Worm (Caenorhabditis elegans) whole organism, L4/young adult: ENCODE measurements around the gene daz-1.

Experiments used
- W03F9.2 ChIP-seq: fragments of 150-350 bp; optimal IDR thresholded peaks from 2 replicates; lab custom pipeline; 2014; ENCODE audit warnings: missing biosample characterization, missing genetic modification characterization
- dao-5 ChIP-seq: sonication (generic microtip); optimal IDR thresholded peaks from 2 replicates; lab custom pipeline; 2016; ENCODE audit warnings: missing genotype, missing genetic modification characterization, moderate library complexity, missing compliant biosample characterization
- him-1 ChIP-seq: sonication (generic microtip); optimal IDR thresholded peaks from 2 replicates; lab custom pipeline; 2016; ENCODE audit warnings: missing genotype, missing genetic modification reagents, missing genetic modification characterization, missing compliant biosample characterization

Gene daz-1

DNA sequence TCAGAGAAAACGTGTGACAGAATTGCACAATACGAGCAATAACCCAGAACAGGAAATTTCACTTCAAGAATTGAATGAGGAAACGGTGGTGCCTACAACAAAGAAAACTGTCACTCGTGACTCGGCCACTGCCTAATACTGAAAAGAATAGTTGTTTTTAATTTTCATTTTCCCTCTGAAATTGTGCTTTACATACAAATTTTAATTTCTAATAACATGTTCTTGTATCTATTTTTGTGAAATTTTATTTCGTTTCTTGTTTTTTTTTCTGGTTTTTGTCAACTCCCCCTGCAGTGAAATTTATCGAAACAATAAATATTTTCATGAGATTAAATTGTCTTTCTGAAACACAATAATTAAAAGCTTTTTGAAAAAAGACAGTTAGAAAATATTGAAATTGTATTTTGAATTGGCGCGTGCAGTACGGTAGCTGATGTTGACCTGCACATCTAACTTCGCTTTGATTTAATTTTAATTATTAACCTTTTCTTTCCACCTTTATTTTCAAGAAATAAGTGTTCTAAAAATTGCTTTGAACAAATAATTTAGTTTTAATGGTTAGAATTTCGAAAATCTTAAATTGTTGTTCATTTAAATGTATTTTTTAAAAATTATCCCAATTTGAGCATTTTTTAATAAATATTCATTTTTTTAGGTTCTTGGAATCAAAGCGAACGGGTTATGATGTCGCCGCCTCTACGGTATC, at the start of gene daz-1:
TSS of gene daz-1 (plus strand) at position 656 of the 706 bp plus-strand sequence.
- TF ChIP-seq him-1, result no peak
- no peak for TF ChIP-seq dao-5 (tag; lab: Kevin White, UChicago)
- TF ChIP-seq W03F9.2, result no peak

DNA sequence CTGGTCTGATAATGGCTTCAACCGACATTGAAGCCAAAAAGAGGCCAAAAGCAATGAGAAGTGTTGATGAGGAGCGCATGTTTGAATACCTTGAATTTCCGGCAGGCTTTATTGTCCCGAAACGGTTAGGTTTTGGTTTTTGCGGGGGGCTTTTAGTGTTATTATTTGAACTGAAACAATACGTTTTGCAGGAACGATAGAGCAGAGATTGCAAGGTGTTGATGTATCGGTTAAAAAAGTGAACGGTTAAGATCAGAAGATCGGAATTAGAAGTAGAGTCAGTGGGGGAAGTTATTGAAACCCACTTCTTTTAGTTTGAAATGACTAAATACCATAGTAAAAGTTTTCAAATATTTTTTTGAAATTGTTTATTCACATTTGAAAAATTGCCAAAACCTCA, 48.6 kb upstream of the daz-1 start, which contains the start of gene clec-141:
TSS of gene clec-141 (minus strand) at position 101 of the 400 bp plus-strand sequence.
- TF ChIP-seq dao-5 (tag; lab: Kevin White, UChicago) (no peak), W03F9.2 (no peak), him-1 (no peak)

DNA sequence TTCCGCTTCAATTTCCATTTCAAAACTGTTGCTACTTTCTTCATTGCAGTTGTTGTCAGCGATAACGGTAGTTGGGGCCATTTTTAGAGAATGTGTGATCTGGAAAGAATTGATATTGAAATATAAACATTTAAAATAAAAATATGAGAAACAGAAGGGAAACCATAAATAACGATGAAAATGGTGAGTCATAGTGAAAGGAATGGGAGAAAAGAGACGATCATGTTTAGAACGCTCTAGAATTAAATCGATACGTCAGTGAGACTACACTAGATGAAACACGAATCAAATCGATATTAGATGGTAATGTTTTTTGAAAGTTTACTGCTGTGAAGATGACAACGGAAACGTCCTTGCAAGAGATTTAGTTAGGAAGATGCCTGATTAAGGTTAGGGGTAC, 47.2 kb upstream of the daz-1 start, which contains the start of the genes EEED8.12 and EEED8.4:
TSS of gene EEED8.12 (minus strand) at position 101 of the 400 bp plus-strand sequence.
TSS of gene EEED8.4 (plus strand) at position 396 of the 400 bp plus-strand sequence.
- TF ChIP-seq dao-5 (tag; lab: Kevin White, UChicago) (no peak), him-1 (no peak), W03F9.2 (no peak)

DNA sequence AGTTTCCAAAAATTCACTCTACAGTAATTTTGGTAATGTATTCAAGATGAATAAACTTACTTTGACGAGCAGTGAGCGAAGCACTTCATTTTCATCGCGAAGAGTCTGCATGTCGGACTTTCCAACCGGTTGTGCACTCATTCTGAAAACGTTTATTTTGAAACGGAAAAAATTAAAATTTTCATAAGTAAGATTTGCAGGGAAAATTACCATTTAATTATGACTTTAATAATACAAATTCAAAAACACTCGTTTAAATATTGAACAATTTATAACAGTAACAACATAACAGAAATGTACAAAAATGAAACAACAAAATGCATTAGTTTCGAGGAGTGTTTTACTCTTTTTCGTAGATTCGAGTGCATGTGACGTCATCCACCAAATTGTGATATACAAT, 43.6 kb upstream of the daz-1 start, which contains the start of the genes EEED8.13 and EEED8.18:
TSS of gene EEED8.13 (minus strand) at position 101 of the 400 bp plus-strand sequence.
TSS of gene EEED8.18 (minus strand) at position 144 of the 400 bp plus-strand sequence.
- TF ChIP-seq him-1, result no peak
- TF ChIP-seq W03F9.2, result no peak
- no peak for TF ChIP-seq dao-5 (tag; lab: Kevin White, UChicago)

DNA sequence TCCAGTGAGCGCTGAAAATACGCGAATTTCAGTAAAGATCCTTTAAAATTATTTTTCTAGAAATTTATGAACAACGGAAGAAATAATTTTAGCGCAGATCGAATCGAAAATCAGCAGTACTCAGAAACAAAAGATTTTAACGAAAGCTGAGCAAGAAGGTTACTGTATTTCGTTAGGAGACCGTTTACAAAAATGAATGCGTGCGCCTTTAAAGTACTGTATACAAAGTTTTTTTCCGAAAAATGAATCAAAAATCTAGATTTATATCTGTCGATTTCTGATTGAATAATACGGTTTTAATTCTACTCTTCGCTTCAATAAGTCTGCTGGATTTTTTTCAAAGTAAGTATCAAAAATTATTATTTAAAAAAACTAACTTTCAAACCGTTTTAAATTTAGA, 42.1 kb upstream of the daz-1 start, which contains the start of the genes EEED8.14 and EEED8.3:
TSS of gene EEED8.14 (minus strand) at position 13 of the 400 bp plus-strand sequence.
TSS of gene EEED8.3 (plus strand) at position 237 of the 400 bp plus-strand sequence.
- TF ChIP-seq him-1 (no peak), W03F9.2 (no peak), dao-5 (tag; lab: Kevin White, UChicago) (no peak)

DNA sequence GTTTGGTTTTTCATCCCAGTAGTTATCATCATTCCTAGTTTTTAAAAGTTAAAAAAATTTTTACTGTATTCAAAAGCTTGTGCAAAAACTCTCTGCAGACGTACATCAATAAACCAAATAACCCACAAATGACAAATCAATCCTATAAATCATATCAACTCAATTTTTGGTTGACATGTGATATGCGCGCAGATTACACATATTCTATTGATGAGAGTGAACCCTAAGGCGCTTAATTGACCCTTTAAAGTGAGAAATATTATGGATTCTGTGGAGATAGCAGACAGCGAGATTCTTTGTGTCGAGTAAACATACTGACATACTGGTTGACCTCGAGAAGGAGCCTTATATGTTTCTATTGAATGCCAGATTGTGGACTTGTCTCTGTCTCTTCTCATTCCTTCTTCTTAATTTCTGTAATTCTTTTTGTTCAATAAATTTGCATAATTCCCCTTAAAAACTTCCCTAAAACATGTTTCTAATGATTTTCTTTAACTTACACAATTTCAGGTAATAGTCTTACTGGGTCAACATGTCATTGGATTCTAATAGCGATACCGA, 39.8 kb upstream of the daz-1 start, which contains the start of gene EEED8.2:
TSS of gene EEED8.2 (plus strand) at position 511 of the 561 bp plus-strand sequence.
- no peak for TF ChIP-seq dao-5 (tag; lab: Kevin White, UChicago)
- TF ChIP-seq him-1, result no peak
- TF ChIP-seq W03F9.2, result no peak

DNA sequence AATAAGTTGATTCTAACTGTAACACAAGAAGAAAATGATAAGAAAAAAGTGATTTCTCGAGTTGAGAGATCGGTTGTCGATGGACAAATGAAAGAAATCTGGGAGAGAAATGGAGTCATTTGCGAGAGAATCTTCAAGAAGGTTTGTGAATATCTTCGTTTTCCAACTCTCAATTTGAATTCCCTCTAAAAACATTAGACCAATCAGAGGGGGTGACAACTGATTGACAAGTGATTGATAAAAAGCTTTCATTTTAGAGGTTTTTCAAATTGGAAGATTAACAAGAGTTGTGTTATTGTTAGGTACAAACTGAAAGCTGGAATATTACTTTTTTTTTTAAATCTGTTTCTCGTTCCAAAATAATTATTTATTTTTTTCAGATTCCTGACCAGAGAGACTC, 38.2 kb upstream of the daz-1 start:
- TF ChIP-seq dao-5 (tag; lab: Kevin White, UChicago), result no peak
- no peak for TF ChIP-seq W03F9.2
- TF ChIP-seq him-1, result no peak

DNA sequence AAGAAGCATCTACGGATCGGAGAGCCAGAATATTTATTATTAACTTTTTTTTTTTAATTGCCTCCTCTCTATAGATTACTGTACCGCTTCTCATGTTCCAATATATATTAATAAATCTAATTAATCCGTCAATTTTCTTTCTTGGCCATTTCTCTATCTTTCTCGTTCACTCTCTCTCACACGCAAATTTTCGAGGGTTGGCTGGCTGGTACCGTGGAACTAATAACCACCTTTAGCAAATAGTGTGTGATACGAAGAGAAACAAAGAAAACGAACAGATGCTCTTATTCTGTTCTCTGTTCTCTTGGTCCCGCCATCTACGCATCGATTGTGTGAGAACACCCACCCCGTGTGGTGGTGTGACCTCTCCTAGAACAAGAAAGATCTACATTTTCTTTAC, 37.8 kb upstream of the daz-1 start:
- TF ChIP-seq dao-5 (tag; lab: Kevin White, UChicago) (no peak), W03F9.2 (no peak), him-1 (no peak)

DNA sequence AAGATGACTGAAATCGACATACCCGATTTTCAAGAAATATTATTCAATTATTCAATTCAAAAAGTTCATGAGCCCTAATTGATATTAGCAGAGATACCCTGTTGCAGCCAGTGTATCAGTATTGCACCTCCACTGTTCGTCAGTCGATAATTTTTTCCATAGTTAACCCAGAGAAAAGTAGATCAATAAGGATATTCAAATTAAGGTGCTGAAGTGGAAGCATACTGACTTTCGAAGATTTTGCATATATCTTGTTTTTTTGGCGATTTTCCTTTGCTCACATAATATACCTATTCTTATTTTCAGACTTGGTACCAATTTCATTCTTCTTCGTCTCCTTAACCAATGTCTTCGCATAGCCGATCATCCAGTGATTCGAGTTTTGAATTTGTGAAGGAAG, 37.2 kb upstream of the daz-1 start, which contains the start of gene EEED8.15:
TSS of gene EEED8.15 (plus strand) at position 301 of the 400 bp plus-strand sequence.
- no peak for TF ChIP-seq him-1
- no peak for TF ChIP-seq dao-5 (tag; lab: Kevin White, UChicago)
- TF ChIP-seq W03F9.2, result no peak

DNA sequence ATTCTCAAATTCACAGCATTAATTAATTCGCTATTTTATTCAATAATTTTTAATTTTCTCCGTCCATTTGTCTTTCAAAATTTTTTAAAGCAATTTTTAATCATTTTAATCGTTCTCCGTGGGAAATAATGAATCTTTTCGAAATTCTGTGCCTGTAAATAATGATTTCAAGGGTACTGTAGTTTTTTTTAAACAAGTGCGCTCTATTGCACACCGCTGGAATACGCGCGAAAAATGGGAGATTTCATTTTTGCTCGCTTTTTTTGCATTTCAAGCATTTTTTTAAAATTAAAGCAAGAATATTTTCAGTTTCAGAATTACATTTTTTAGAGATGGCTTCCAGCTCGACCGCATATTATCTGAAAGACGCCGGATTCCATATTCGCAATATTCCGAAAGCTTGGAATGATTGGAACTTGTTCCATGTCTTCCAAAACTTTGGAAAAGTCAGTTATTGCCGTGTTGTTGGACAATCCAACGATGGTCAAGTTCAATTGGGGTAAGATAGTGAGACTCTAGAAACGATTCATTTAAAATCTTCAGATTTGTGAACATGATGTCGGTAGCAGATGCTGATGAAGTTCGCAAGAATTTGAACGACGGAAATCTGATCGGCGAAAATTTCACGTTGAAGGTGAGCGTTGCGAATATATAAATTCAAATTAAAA, 35.0 kb upstream of the daz-1 start, which contains the start of gene tofu-6:
TSS of gene tofu-6 (plus strand) at position 302 of the 668 bp plus-strand sequence.
- TF ChIP-seq him-1 (no peak), W03F9.2 (no peak), dao-5 (tag; lab: Kevin White, UChicago) (no peak)

DNA sequence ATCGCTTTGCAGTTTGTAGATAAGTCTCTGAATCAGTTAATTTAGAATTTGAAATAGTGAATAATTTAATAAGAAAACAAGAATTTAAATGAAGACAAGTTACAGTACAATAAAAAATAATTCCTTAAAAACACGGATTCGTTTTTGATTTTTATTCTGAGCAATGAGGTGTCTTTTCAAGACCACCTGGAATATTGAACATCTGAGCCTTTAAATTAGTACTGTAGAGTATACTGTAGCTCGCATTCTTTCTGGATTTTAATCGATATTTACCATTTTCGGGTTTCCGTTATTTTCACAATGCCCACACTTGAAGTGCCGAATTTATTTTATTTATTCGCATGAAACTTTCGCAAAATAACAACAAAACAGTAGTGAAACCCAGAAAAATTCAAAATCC, 32.3 kb upstream of the daz-1 start, which contains the start of gene F07F6.7:
TSS of gene F07F6.7 (minus strand) at position 27 of the 400 bp plus-strand sequence.
- no peak for TF ChIP-seq dao-5 (tag; lab: Kevin White, UChicago)
- TF ChIP-seq W03F9.2, result no peak
- no peak for TF ChIP-seq him-1

DNA sequence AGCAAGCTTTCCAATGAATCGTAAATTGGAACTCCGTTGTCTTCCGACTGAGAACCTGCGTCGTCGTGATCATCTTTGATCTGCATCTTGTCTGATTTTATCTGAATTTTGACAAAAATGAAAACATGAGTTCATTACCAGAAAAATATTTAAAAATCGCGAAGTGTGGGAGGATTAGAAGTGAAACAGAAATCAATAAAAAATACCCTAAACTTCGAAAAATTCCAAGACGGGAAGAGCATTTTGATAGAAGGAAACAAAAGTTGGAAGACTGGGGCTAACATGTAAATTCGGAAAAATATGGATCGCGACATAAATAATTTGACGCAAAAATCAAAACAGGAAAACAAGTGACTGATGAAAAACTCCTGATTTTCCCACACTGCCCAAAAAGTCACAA, 30.5 kb upstream of the daz-1 start, which contains the start of gene F07F6.8:
TSS of gene F07F6.8 (minus strand) at position 101 of the 400 bp plus-strand sequence.
- TF ChIP-seq W03F9.2, result no peak
- no peak for TF ChIP-seq him-1
- no peak for TF ChIP-seq dao-5 (tag; lab: Kevin White, UChicago)

DNA sequence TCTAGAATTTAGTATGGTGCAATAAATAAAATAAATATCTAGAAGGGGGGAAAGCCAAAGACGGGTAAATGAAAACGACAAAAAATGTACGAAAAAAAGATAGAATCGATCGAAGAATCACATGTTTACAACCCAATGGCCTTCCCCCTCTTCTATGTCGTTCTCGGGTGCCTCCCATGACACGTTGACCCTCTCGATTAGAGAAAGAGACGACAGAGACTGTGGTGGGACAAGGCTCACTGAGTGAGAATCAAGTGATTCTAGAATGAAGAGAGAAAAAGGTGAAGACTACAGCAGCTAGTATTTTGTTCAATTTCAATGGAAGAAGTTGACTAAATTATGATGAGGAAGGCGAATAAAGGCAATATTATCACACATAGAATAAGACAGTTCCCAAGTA, 30.1 kb upstream of the daz-1 start:
- TF ChIP-seq W03F9.2, result no peak
- no peak for TF ChIP-seq dao-5 (tag; lab: Kevin White, UChicago)
- no peak for TF ChIP-seq him-1

DNA sequence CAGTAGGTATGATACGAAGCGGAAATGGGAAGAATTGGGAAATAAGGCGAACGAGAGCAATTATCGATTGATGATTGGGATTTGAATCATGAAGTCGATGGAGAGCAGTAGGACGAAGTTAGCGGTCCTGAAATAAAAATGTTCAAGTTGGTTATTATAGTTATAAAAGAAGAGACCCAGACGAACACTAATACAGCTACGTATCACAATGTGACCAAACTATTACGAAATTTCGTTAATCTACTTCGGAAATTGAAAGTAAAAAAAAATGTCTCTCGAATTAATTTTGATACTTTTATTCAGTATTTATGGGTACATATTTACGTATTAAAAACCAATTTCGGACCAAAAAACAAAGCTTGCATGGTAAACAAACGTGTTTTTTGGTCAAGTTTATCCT, 29.6 kb upstream of the daz-1 start:
- TF ChIP-seq dao-5 (tag; lab: Kevin White, UChicago), result no peak
- no peak for TF ChIP-seq W03F9.2
- no peak for TF ChIP-seq him-1
